Worm (Caenorhabditis elegans) whole organism, early embryonic: ENCODE data around the gene trpp-9.

Experiments used
- B0310.2 ChIP-seq: sonication (generic microtip); optimal IDR thresholded peaks from 2 replicates; lab custom pipeline; 2016; ENCODE audit warnings: mild to moderate bottlenecking, missing genetic modification characterization, missing compliant biosample characterization
- ceh-36 ChIP-seq: sonication (generic microtip); optimal IDR thresholded peaks from 2 replicates; lab custom pipeline; 2016; ENCODE audit warnings: missing genetic modification characterization, inconsistent platforms, missing compliant biosample characterization

DNA sequence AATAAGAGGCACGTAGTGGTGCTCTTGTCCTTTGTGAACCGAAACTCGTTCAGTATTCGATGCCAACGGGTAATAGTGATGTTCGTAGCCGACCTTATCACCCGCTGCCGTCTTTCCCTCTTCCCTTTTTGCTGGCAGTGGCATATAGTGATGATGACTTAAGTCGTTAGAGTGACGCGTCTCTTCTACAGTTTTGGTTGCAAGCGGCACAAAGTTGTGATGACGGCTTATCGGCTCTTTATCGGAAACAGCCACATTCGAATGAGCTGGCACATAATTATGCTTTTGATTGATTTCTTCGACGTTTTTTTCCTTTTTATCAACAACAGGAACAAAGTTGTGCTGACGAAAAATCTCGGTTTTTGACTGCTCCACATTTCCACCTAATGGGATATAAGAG is 48.3 kb upstream of the trpp-9 start:
- no peak for TF ChIP-seq B0310.2 (tag; lab: Kevin White, UChicago)
- TF ChIP-seq ceh-36 (tag; lab: Kevin White, UChicago) = no peak
